Worm (Caenorhabditis elegans) whole organism, L4/young adult: ENCODE results near the gene helq-1.

ENCODE experiments used
- W03F9.2 ChIP-seq: fragments of 150-350 bp; optimal IDR thresholded peaks from 2 replicates; lab custom pipeline; 2014; ENCODE audit warnings: missing biosample characterization, missing genetic modification characterization
- dao-5 ChIP-seq: sonication (generic microtip); optimal IDR thresholded peaks from 2 replicates; lab custom pipeline; 2016; ENCODE audit warnings: missing genotype, missing genetic modification characterization, moderate library complexity, missing compliant biosample characterization
- him-1 ChIP-seq: sonication (generic microtip); optimal IDR thresholded peaks from 2 replicates; lab custom pipeline; 2016; ENCODE audit warnings: missing genotype, missing genetic modification reagents, missing genetic modification characterization, missing compliant biosample characterization

helq-1 gene

ce11 chrIII:541766-542165, 45.1 kb downstream of the helq-1 start, which contains the start of gene T22F7.1:
T22F7.1 (plus strand) TSS chrIII:542066.
- no peak for TF ChIP-seq dao-5 (tag; lab: Kevin White, UChicago)
- no peak for TF ChIP-seq W03F9.2 (tag; lab: Kevin White, UChicago)
- no peak for TF ChIP-seq him-1 (tag; lab: Kevin White, UChicago)

DNA sequence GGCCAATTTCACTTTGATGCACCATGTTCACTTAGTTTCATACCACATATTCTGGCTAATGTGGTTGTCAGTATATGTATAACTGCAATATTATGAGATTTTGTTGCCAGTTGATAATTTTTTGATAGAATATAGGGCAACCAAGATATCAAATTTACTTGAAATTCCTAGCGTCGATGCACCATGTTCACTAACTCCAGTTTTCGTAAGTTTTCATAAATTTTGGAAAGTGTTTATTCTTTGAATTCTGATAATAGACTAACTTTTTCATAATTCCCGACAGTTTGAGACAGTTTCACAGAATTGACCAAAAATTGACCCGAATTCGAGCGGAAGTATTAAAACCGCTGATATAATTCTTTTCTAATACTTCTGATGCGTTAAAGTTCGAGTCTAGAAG, 49.9 kb downstream of the helq-1 start:
- TF ChIP-seq him-1 (tag; lab: Kevin White, UChicago) (no peak), dao-5 (tag; lab: Kevin White, UChicago) (no peak), W03F9.2 (tag; lab: Kevin White, UChicago) (no peak)

DNA sequence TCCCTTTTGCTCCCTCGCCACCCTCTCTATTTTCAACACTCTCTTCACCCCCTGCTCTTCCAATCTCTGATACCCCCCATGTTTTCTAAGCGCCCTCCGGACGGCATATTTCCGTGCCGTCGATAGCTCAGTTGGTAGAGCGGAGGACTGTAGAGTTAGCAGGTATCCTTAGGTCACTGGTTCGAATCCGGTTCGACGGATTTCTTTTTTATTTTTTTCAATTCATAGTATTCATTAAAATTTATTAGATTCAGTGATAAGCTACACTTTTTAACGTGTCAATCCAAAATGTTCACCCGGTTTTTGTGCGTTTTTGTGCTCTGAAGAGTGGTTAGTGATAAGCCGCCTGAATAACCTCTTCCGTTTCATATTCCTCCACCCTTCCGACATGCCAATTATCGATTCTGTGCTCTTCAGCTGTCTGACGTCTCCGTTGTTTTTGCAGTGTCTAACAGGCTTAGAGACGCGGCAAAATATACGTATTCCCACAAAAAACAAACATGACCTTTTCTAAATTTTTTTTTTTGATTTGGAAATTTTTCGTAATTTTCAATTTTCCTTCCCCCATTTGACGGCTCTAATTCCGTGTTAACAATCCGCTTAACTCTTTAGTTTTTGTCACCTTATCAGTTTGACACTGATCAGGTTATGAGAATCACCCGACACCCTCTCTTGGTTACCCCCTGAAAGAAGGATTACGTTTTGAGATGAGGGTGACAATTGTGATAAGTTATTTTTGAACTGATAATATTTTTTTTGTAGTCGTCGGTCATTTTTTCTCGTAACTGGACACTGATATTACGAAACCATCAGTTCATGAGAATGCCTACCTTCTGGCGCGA, 51.4 kb downstream of the helq-1 start:
- TF ChIP-seq dao-5 (tag; lab: Kevin White, UChicago) (peak; percentile 67), him-1 (tag; lab: Kevin White, UChicago) (no peak), W03F9.2 (tag; lab: Kevin White, UChicago) (peak; percentile 9)

DNA sequence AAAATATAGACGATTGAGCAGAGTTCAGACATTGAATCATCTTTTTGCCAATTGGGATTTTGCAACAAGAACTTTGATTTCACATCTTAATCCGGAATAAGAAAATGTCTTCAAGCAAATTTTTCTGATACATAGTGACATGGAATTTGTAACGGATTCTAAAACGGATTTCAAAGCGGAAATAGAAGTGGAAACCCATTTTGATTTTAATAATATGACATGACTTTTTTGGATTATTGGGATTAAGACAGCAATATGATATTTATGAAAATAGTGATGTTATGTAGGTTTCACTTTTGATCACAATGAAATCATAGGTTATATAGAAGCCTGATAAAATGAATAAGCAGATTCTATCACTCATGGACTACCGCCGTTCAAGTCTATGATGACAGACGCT, 54.8 kb downstream of the helq-1 start:
- no peak for TF ChIP-seq W03F9.2 (tag; lab: Kevin White, UChicago)
- no peak for TF ChIP-seq dao-5 (tag; lab: Kevin White, UChicago)
- TF ChIP-seq him-1 (tag; lab: Kevin White, UChicago), result no peak

- TF ChIP-seq dao-5 (tag; lab: Kevin White, UChicago) (no peak), W03F9.2 (tag; lab: Kevin White, UChicago) (no peak), him-1 (tag; lab: Kevin White, UChicago) (no peak)
Observed at ce11 chrIII:530899-531298, 56.0 kb downstream of the helq-1 start.
